Worm (Caenorhabditis elegans) whole organism, young adult: Measurements from ENCODE around the gene ZC404.15.

ENCODE experiments used
- B0336.3 ChIP-seq: fragments of 200-800 bp; sonication (Bioruptor generic); IDR thresholded peaks from 2 replicates; pipeline ENCODE4 v1.3.6; 2022; ENCODE audit warnings: missing genetic modification characterization, missing compliant biosample characterization
- C17E4.6 ChIP-seq: fragments of 200-800 bp; sonication (Bioruptor generic); IDR thresholded peaks from 2 replicates; pipeline ENCODE4 v1.3.6; 2022; ENCODE audit warnings: missing genetic modification reagents, missing genetic modification characterization, missing compliant biosample characterization
- F23B12.7 ChIP-seq: sonication (generic microtip); optimal IDR thresholded peaks from 2 replicates; lab custom pipeline; 2017; ENCODE audit warnings: missing genetic modification characterization, mild to moderate bottlenecking, missing compliant biosample characterization, antibody characterized with exemption, moderate library complexity; ENCODE audit not compliant: insufficient read depth
- F39B2.1 ChIP-seq: fragments of 200-800 bp; sonication (Bioruptor generic); IDR thresholded peaks from 2 replicates; pipeline ENCODE4 v1.3.6; 2022; ENCODE audit warnings: missing genetic modification reagents, missing genetic modification characterization, missing compliant biosample characterization
- F49E8.2 ChIP-seq: sonication (generic microtip); optimal IDR thresholded peaks from 3 replicates; lab custom pipeline; 2017; ENCODE audit warnings: missing genetic modification characterization, mild to moderate bottlenecking, missing compliant biosample characterization, antibody characterized with exemption, moderate library complexity; ENCODE audit not compliant: insufficient read depth
- F55B11.4 ChIP-seq: sonication (generic microtip); optimal IDR thresholded peaks from 2 replicates; lab custom pipeline; 2016; ENCODE audit warnings: missing compliant biosample characterization, missing genetic modification characterization, borderline replicate concordance; ENCODE audit not compliant: insufficient read depth
- K12H6.12 ChIP-seq: fragments of 200-800 bp; sonication (Bioruptor generic); optimal IDR thresholded peaks from 2 replicates; lab custom pipeline; 2018; ENCODE audit warnings: mild to moderate bottlenecking, missing genetic modification characterization, missing compliant biosample characterization
- T26A5.8 ChIP-seq: sonication (generic microtip); optimal IDR thresholded peaks from 2 replicates; lab custom pipeline; 2016; ENCODE audit warnings: missing genetic modification characterization, missing compliant biosample characterization
- Y79H2A.3 ChIP-seq: fragments of 200-800 bp; sonication (Bioruptor generic); conservative IDR thresholded peaks from 2 replicates; pipeline ENCODE4 v1.3.6; 2022; ENCODE audit warnings: missing genetic modification reagents, missing genetic modification characterization, missing compliant biosample characterization
- Y95B8A.8 ChIP-seq: fragments of 200-800 bp; sonication (Bioruptor generic); IDR thresholded peaks from 2 replicates; pipeline ENCODE4 v1.3.6; 2022; ENCODE audit warnings: missing genetic modification reagents, missing genetic modification characterization, missing compliant biosample characterization
- ZK185.1 ChIP-seq: sonication (generic microtip); optimal IDR thresholded peaks from 2 replicates; lab custom pipeline; 2016; ENCODE audit warnings: mild to moderate bottlenecking, missing genetic modification characterization, missing compliant biosample characterization; ENCODE audit not compliant: poor library complexity, severe bottlenecking
- aptf-3 ChIP-seq: fragments of 200-800 bp; sonication (Bioruptor generic); IDR thresholded peaks from 2 replicates; pipeline ENCODE4 v1.3.6; 2022; ENCODE audit warnings: missing genetic modification characterization, missing compliant biosample characterization
- ccch-3 ChIP-seq: fragments of 200-800 bp; sonication (Bioruptor generic); optimal IDR thresholded peaks from 2 replicates; lab custom pipeline; 2018; ENCODE audit warnings: mild to moderate bottlenecking, missing genetic modification characterization, missing compliant biosample characterization
- ceh-100 ChIP-seq: fragments of 200-800 bp; sonication (Bioruptor generic); IDR thresholded peaks from 2 replicates; pipeline ENCODE4 v1.3.6; 2022; ENCODE audit warnings: missing genetic modification reagents, missing genetic modification characterization, missing compliant biosample characterization
- ceh-58 ChIP-seq: fragments of 200-800 bp; sonication (Bioruptor generic); IDR thresholded peaks from 2 replicates; pipeline ENCODE4 v1.3.6; 2022; ENCODE audit warnings: missing genetic modification characterization, missing compliant biosample characterization
- ceh-91 ChIP-seq: fragments of 200-800 bp; sonication (Bioruptor generic); IDR thresholded peaks from 2 replicates; pipeline ENCODE4 v1.3.6; 2022; ENCODE audit warnings: missing genetic modification reagents, missing genetic modification characterization, missing compliant biosample characterization
- die-1 ChIP-seq: sonication (generic microtip); optimal IDR thresholded peaks from 2 replicates; lab custom pipeline; 2016; ENCODE audit warnings: missing genotype, mild to moderate bottlenecking, missing genetic modification characterization, missing compliant biosample characterization
- efl-1 ChIP-seq: fragments of 150-350 bp; optimal IDR thresholded peaks from 2 replicates; lab custom pipeline; 2014; ENCODE audit warnings: missing biosample characterization, missing genetic modification reagents, missing genetic modification characterization
- egl-18 ChIP-seq: fragments of 200-800 bp; sonication (Bioruptor generic); IDR thresholded peaks from 2 replicates; pipeline ENCODE4 v1.3.6; 2022; ENCODE audit warnings: missing genetic modification reagents, missing genetic modification characterization, missing compliant biosample characterization
- ekl-4 ChIP-seq: fragments of 200-800 bp; sonication (Bioruptor generic); IDR thresholded peaks from 2 replicates; pipeline ENCODE4 v1.3.6; 2022; ENCODE audit warnings: missing genetic modification reagents, missing genetic modification characterization, missing compliant biosample characterization
- ets-4 ChIP-seq: fragments of 200-800 bp; sonication (Bioruptor generic); optimal IDR thresholded peaks from 2 replicates; lab custom pipeline; 2018; ENCODE audit warnings: mild to moderate bottlenecking, missing genetic modification characterization, missing compliant biosample characterization
- madf-6 ChIP-seq: fragments of 200-800 bp; sonication (Bioruptor generic); IDR thresholded peaks from 2 replicates; pipeline ENCODE4 v1.3.6; 2022; ENCODE audit warnings: missing genetic modification reagents, missing genetic modification characterization, missing compliant biosample characterization
- madf-8 ChIP-seq: fragments of 200-800 bp; sonication (Bioruptor generic); conservative IDR thresholded peaks from 2 replicates; pipeline ENCODE4 v1.3.6; 2022; ENCODE audit warnings: missing genetic modification reagents, missing genetic modification characterization, missing compliant biosample characterization
- mcd-1 ChIP-seq: fragments of 200-800 bp; sonication (Bioruptor generic); IDR thresholded peaks from 2 replicates; pipeline ENCODE4 v1.3.6; 2022; ENCODE audit warnings: missing genetic modification reagents, missing genetic modification characterization, missing compliant biosample characterization
- mel-28 ChIP-seq: sonication (generic microtip); optimal IDR thresholded peaks from 2 replicates; lab custom pipeline; 2016; ENCODE audit warnings: borderline replicate concordance, mild to moderate bottlenecking, missing genetic modification characterization, missing compliant biosample characterization
- nfya-1 ChIP-seq: sonication (generic microtip); optimal IDR thresholded peaks from 2 replicates; lab custom pipeline; 2017; ENCODE audit warnings: antibody characterized with exemption, missing compliant biosample characterization, missing genetic modification characterization, borderline replicate concordance; ENCODE audit not compliant: insufficient read depth
- nfya-2 ChIP-seq: fragments of 200-800 bp; sonication (Bioruptor generic); IDR thresholded peaks from 2 replicates; pipeline ENCODE4 v1.3.6; 2022; ENCODE audit warnings: missing genetic modification reagents, missing genetic modification characterization, missing compliant biosample characterization
- nhr-120 ChIP-seq: fragments of 200-800 bp; sonication (Bioruptor generic); IDR thresholded peaks from 2 replicates; pipeline ENCODE4 v1.3.6; 2022; ENCODE audit warnings: missing genetic modification characterization, missing compliant biosample characterization
- nhr-179 ChIP-seq: sonication (generic microtip); optimal IDR thresholded peaks from 2 replicates; lab custom pipeline; 2016; ENCODE audit warnings: mild to moderate bottlenecking, missing genetic modification characterization, missing compliant biosample characterization
- nhr-90 ChIP-seq: sonication (generic microtip); optimal IDR thresholded peaks from 2 replicates; lab custom pipeline; 2016; ENCODE audit warnings: missing genotype, mild to moderate bottlenecking, missing genetic modification characterization, missing compliant biosample characterization
- rec-8 ChIP-seq, 2 experiments: sonication (generic microtip); optimal IDR thresholded peaks; 2 replicates each; lab custom pipeline; 2016; ENCODE audit warnings: mild to moderate bottlenecking in 2 of 2, missing genetic modification characterization in 2 of 2, missing genetic modification reagents in 2 of 2, missing genotype in 2 of 2, missing biosample characterization in 1 of 2, missing compliant biosample characterization in 1 of 2, moderate library complexity in 1 of 2
- repo-1 ChIP-seq: sonication (generic microtip); optimal IDR thresholded peaks from 2 replicates; lab custom pipeline; 2017; ENCODE audit warnings: mild to moderate bottlenecking, missing genetic modification characterization, missing compliant biosample characterization
- snpc-1.3 ChIP-seq: sonication (generic microtip); optimal IDR thresholded peaks from 2 replicates; lab custom pipeline; 2017; ENCODE audit warnings: missing genetic modification characterization, mild to moderate bottlenecking, missing compliant biosample characterization, antibody characterized with exemption, moderate library complexity, missing genotype, missing genetic modification reagents; ENCODE audit not compliant: insufficient read depth
- tbp1 ChIP-seq: fragments of 200-800 bp; sonication (Bioruptor generic); optimal IDR thresholded peaks from 2 replicates; lab custom pipeline; 2018; ENCODE audit warnings: mild to moderate bottlenecking, missing genetic modification characterization, missing compliant biosample characterization
- tbx-9 ChIP-seq: sonication (generic microtip); optimal IDR thresholded peaks from 2 replicates; lab custom pipeline; 2016; ENCODE audit warnings: borderline replicate concordance, missing genetic modification characterization, inconsistent platforms, missing compliant biosample characterization
- xnd-1 ChIP-seq: sonication (generic microtip); optimal IDR thresholded peaks from 2 replicates; lab custom pipeline; 2016; ENCODE audit warnings: missing genotype, missing genetic modification reagents, missing genetic modification characterization, missing compliant biosample characterization
- ztf-18 ChIP-seq: sonication (generic microtip); optimal IDR thresholded peaks from 2 replicates; lab custom pipeline; 2016; ENCODE audit warnings: missing genotype, mild to moderate bottlenecking, missing genetic modification characterization, missing compliant biosample characterization

ZC404.15 gene

DNA sequence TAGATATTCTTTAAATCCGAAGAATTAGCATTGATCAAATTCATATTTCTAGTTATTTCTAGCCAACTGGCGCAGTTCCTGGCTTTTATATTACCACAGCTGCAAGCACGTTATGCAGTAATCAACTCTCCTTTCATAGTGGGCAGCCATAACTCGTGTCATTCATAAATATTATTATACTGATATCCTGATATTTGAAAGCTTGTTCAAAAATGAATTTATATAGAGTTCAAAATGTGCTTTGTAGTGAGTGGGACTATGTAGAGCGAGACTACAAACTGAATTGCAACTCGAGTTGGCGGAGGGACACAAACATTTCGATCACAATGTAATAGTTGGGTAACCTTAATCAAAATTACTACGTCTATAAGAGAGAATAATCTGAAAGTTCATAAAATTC, 8.6 kb upstream of the ZC404.15 start, which contains the start of gene srh-30:
Gene srh-30, minus strand, starts transcription at position 101 of the 400 bp plus-strand sequence.
- TF ChIP-seq F39B2.1 (GFP tag; lab: Robert Waterston, UW) (no peak), madf-8 (GFP tag; lab: Robert Waterston, UW) (no peak), ekl-4 (no peak), nhr-179 (tag; lab: Kevin White, UChicago) (no peak), ZK185.1 (tag; lab: Kevin White, UChicago) (no peak), nhr-90 (tag; lab: Kevin White, UChicago) (no peak), F55B11.4 (tag; lab: Kevin White, UChicago) (no peak), snpc-1.3 (tag; lab: Kevin White, UChicago) (no peak), rec-8 (tag; optimal IDR thresholded peaks at IDR 0.05; lab: Kevin White, UChicago) (no peak), ets-4 (GFP tag; lab: Kevin White, UChicago) (no peak)

- TF ChIP-seq tbx-9 (no peak), mcd-1 (no peak), ceh-100 (GFP tag; lab: Robert Waterston, UW) (no peak), ets-4 (GFP tag; lab: Kevin White, UChicago) (no peak), Y95B8A.8 (GFP tag; lab: Robert Waterston, UW) (no peak), efl-1 (GFP tag; lab: Kevin White, UChicago) (peak; percentile 39), madf-6 (GFP tag; lab: Robert Waterston, UW) (peak; percentile 64), aptf-3 (GFP tag; lab: Robert Waterston, UW) (no peak), tbp1 (no peak), nhr-120 (GFP tag; lab: Robert Waterston, UW) (no peak), Y79H2A.3 (GFP tag; lab: Robert Waterston, UW) (no peak), madf-8 (GFP tag; lab: Robert Waterston, UW) (no peak), die-1 (tag; lab: Kevin White, UChicago) (no peak), C17E4.6 (GFP tag; lab: Robert Waterston, UW) (no peak)
These were observed 6.5 kb upstream of the ZC404.15 start, which contains the start of gene ZC404.16 for ce11 chrV:6773735-6774134. ZC404.16 (minus strand) TSS chrV:6773835.

- TF ChIP-seq F49E8.2 (tag; lab: Kevin White, UChicago) (no peak), T26A5.8 (tag; lab: Kevin White, UChicago) (no peak), mel-28 (tag; lab: Kevin White, UChicago) (no peak), nfya-2 (no peak), rec-8 (tag; optimal IDR thresholded peaks at IDR 0.05; lab: Kevin White, UChicago) (no peak), xnd-1 (tag; lab: Kevin White, UChicago) (no peak), B0336.3 (GFP tag; lab: Robert Waterston, UW) (no peak), nfya-1 (tag; lab: Kevin White, UChicago) (no peak), tbp1 (no peak), repo-1 (tag; lab: Kevin White, UChicago) (no peak), ceh-58 (GFP tag; lab: Robert Waterston, UW) (no peak), tbx-9 (no peak)
- TF ChIP-seq, all 124 proteins: peak for 0
These were observed 4.6 kb upstream of the ZC404.15 start, which contains the start of gene srh-28 for ce11 chrV:6775708-6776107. srh-28 (minus strand) TSS chrV:6775808.

ce11 chrV:6778457-6778856, 1.8 kb upstream of the ZC404.15 start:
- TF ChIP-seq egl-18 (no peak), ceh-91 (GFP tag; lab: Robert Waterston, UW) (no peak), K12H6.12 (tag; lab: Kevin White, UChicago) (no peak), ccch-3 (GFP tag; lab: Kevin White, UChicago) (no peak), F23B12.7 (no peak), ztf-18 (tag; lab: Kevin White, UChicago) (no peak)
